Worm (Caenorhabditis elegans) whole organism, L4/young adult: ENCODE measurements around the gene F56D6.6.

Experiments
- W03F9.2 ChIP-seq: fragments of 150-350 bp; optimal IDR thresholded peaks from 2 replicates; lab custom pipeline; 2014; ENCODE audit warnings: missing biosample characterization, missing genetic modification characterization
- dao-5 ChIP-seq: sonication (generic microtip); optimal IDR thresholded peaks from 2 replicates; lab custom pipeline; 2016; ENCODE audit warnings: missing genotype, missing genetic modification characterization, moderate library complexity, missing compliant biosample characterization
- him-1 ChIP-seq: sonication (generic microtip); optimal IDR thresholded peaks from 2 replicates; lab custom pipeline; 2016; ENCODE audit warnings: missing genotype, missing genetic modification reagents, missing genetic modification characterization, missing compliant biosample characterization

ce11 chrIV:3906393-3906792, 3.3 kb downstream of the F56D6.6 start, which contains the start of gene F56D6.11:
- no peak for TF ChIP-seq him-1
- TF ChIP-seq dao-5 (tag; lab: Kevin White, UChicago) = no peak
- TF ChIP-seq W03F9.2 (tag; lab: Kevin White, UChicago) = no peak
